Worm (Caenorhabditis elegans): ENCODE data around the gene duo-1.

duo-1 gene

DNA sequence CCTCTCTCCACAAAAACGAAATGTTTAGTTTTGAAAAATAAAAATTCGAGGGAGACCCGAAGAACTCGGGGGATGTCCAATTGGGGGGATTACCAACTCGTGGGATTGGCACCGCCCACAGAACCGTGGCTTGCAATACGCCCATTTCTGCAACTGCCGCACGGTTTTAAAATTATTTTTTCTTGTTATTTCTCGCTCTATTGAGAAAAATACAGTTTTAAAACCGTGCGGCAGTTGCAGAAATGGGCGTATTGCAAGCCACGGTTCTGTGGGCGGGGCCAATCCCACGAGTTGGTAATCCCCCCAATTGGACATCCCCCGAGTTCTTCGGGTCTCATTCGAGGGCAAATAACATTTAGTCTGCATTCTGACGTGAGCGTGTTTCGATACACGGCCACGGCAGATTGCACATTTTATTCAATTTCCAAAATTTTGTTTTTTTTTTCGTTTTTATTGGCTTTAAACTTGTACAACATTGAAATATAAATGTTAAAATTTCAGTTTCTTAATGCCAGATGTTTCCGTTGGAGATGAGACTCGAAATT is 49.5 kb upstream of the duo-1 start, which contains the start of the genes C55A6.1 and C55A6.10 (continued):
- peak; percentile 61 for TF ChIP-seq lsl-1 (GFP tag; optimal IDR thresholded peaks at IDR 0.05)
- peak; percentile 72 for TF ChIP-seq lin-54 (GFP tag; optimal IDR thresholded peaks at IDR 0.05)
- peak; percentile 51 for TF ChIP-seq snpc-4 (GFP tag; optimal IDR thresholded peaks at IDR 0.05)
- peak in 3 of 4 experiments; percentile 65 to 77 (median 75) for TF ChIP-seq snpc-4 (tag; optimal IDR thresholded peaks at IDR 0.05)
- TF ChIP-seq attf-6 (GFP tag; IDR thresholded peaks at IDR 0.05): peak; percentile 76
- TF ChIP-seq mcd-1 (GFP tag; IDR thresholded peaks at IDR 0.05): peak; percentile 91
- TF ChIP-seq hmg-1.2 (GFP tag; IDR thresholded peaks at IDR 0.05): peak; percentile 64; the same call in 1 of the 2 replicates
- peak; percentile 56 for TF ChIP-seq F23B12.7 (tag; optimal IDR thresholded peaks at IDR 0.05; ENCODE audit: insufficient read depth)
- peak; percentile 50; the same call in 1 of the 2 replicates for TF ChIP-seq bed-2 (GFP tag; IDR thresholded peaks at IDR 0.05)
- TF ChIP-seq attf-5 (GFP tag; optimal IDR thresholded peaks at IDR 0.05): peak; percentile 86
- TF ChIP-seq hsf-1 (GFP tag; IDR thresholded peaks at IDR 0.05): peak; percentile 38
- TF ChIP-seq Y67H2A.10 (GFP tag; conservative IDR thresholded peaks at IDR 0.05): peak; percentile 71; the same call in 1 of the 2 replicates
- peak; percentile 67 for TF ChIP-seq C17E4.6 (GFP tag; IDR thresholded peaks at IDR 0.05)
- peak in 1 of 3 experiments; percentile 66 for TF ChIP-seq lin-35 (GFP tag; optimal IDR thresholded peaks at IDR 0.05)
- peak; percentile 64 for TF ChIP-seq ZK185.1 (tag; optimal IDR thresholded peaks at IDR 0.05; ENCODE audit: poor library complexity, severe bottlenecking)
- TF ChIP-seq dpl-1 (GFP tag; optimal IDR thresholded peaks at IDR 0.05): peak; percentile 31
- peak; percentile 71 for TF ChIP-seq madf-6 (GFP tag; IDR thresholded peaks at IDR 0.05)
- peak; percentile 50 for TF ChIP-seq chd-7 (tag; optimal IDR thresholded peaks at IDR 0.05)
- TF ChIP-seq ceh-100 (GFP tag; IDR thresholded peaks at IDR 0.05): peak; percentile 97
- TF ChIP-seq attf-3 (GFP tag; conservative IDR thresholded peaks at IDR 0.05): peak; percentile 69
- 0 out of 2 replicates have a peak, but pooled peaks have one; percentile 17 for TF ChIP-seq ztf-6 (GFP tag; IDR thresholded peaks at IDR 0.05)
- TF ChIP-seq ztf-26 (tag; optimal IDR thresholded peaks at IDR 0.05): peak; percentile 51
- TF ChIP-seq F33H1.4 (GFP tag; IDR thresholded peaks at IDR 0.05): peak; percentile 64
- peak; percentile 69 for TF ChIP-seq snpc-3.4 (tag; optimal IDR thresholded peaks at IDR 0.05)
- peak; percentile 70; the same call in 1 of the 2 replicates for TF ChIP-seq Y56A3A.18 (GFP tag; IDR thresholded peaks at IDR 0.05)
- peak; percentile 86 for TF ChIP-seq ztf-18 (tag; optimal IDR thresholded peaks at IDR 0.05)
- TF ChIP-seq B0035.1 (tag; optimal IDR thresholded peaks at IDR 0.05): peak; percentile 35
- peak; percentile 93 for TF ChIP-seq dox-1 (GFP tag; IDR thresholded peaks at IDR 0.05)
- peak; percentile 97 for TF ChIP-seq nfyb-1 (GFP tag; IDR thresholded peaks at IDR 0.05)
- peak; percentile 78; the same call in 1 of the 2 replicates for TF ChIP-seq Y95B8A.8 (GFP tag; IDR thresholded peaks at IDR 0.05)
- TF ChIP-seq lin-40 (tag; optimal IDR thresholded peaks at IDR 0.05): peak; percentile 89
- TF ChIP-seq Y53G8AR.9 (GFP tag; conservative IDR thresholded peaks at IDR 0.05): peak; percentile 70; the same call in 1 of the 2 replicates
- TF ChIP-seq K12H6.12 (tag; optimal IDR thresholded peaks at IDR 0.05): peak; percentile 50
- TF ChIP-seq nhr-80 (tag; optimal IDR thresholded peaks at IDR 0.05): peak; percentile 70
- peak; percentile 93 for TF ChIP-seq D2030.7 (GFP tag; IDR thresholded peaks at IDR 0.05)
- peak; percentile 23 for TF ChIP-seq efl-1 (GFP tag; optimal IDR thresholded peaks at IDR 0.05)
- 0 out of 2 replicates have a peak, but pooled peaks have one; percentile 32 for TF ChIP-seq cebp-1 (GFP tag; IDR thresholded peaks at IDR 0.05)
- TF ChIP-seq cebp-1 (tag; optimal IDR thresholded peaks at IDR 0.05): peak; percentile 79
- peak; percentile 70; the same call in 1 of the 2 replicates for TF ChIP-seq Y79H2A.3 (GFP tag; conservative IDR thresholded peaks at IDR 0.05)
- peak; percentile 15 for TF ChIP-seq die-1 (tag; optimal IDR thresholded peaks at IDR 0.05)
- peak; percentile 80 for TF ChIP-seq rcor-1 (GFP tag; IDR thresholded peaks at IDR 0.05)
- TF ChIP-seq athp-1 (tag; optimal IDR thresholded peaks at IDR 0.05): peak; percentile 59
- peak; percentile 69; the same call in 1 of the 2 replicates for TF ChIP-seq egrh-3 (GFP tag; IDR thresholded peaks at IDR 0.05)
- TF ChIP-seq sea-2 (GFP tag; IDR thresholded peaks at IDR 0.05): 0 out of 2 replicates have a peak, but pooled peaks have one; percentile 27
- TF ChIP-seq madf-3 (GFP tag; IDR thresholded peaks at IDR 0.05): peak; percentile 64; the same call in 1 of the 2 replicates
- TF ChIP-seq snpc-1.3 (tag; optimal IDR thresholded peaks at IDR 0.05; ENCODE audit: insufficient read depth): peak; percentile 46
